Fruit fly (Drosophila melanogaster): Measurements from ENCODE around the gene AANATL3.

Gene AANATL3

DNA sequence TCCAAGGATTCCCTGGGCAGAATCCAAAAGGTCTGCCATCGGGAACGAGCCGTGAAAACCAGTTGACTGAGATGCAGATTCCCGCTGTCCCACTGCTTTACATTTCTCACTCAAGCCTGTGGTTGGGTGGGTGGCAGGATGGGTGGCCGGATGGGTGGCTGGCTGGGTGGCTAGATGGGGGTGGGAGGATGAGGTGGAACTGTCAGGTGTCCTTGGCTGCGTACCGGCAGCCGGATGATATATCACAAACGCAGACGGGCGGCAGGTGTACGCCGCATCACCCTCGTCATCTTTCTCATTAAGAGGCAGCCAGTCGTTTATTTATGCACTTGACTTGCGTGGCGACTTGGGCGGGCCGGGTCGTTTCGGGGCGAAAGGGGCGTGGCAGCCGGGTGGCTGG lies 5.5 kb downstream of the AANATL3 start:
- no peak for TF ChIP-seq CG17801 (GFP tag; optimal IDR thresholded peaks at IDR 0.05; ENCODE audit: partially characterized antibody)

dm6 chr2L:20017055-20017454 lies 8.6 kb downstream of the AANATL3 start, which contains the start of gene CG43861:
Gene CG43861, minus strand, starts transcription at chr2L:20017282.
- TF ChIP-seq CG17801 (GFP tag; optimal IDR thresholded peaks at IDR 0.05; ENCODE audit: partially characterized antibody) = no peak

DNA sequence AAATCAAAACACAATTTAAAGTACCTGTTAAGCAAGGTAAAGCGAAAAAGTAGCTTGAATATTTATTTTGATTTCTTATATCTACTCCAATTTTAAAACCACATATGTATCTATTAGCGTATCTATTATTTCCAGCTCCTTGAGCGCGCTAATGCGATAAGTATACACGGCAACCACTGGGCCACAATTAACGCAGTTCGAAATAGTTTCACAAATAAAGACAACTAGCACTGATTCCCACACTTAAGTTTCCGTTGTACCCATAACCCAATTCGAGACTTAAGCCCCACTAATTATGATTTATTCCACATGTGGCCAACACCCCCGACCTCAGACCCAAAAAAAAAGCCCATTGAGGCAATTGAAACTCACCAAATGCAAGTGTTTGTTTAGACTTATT lies 9.2 kb downstream of the AANATL3 start:
- no peak for TF ChIP-seq CG17801 (GFP tag; optimal IDR thresholded peaks at IDR 0.05; ENCODE audit: partially characterized antibody)

DNA sequence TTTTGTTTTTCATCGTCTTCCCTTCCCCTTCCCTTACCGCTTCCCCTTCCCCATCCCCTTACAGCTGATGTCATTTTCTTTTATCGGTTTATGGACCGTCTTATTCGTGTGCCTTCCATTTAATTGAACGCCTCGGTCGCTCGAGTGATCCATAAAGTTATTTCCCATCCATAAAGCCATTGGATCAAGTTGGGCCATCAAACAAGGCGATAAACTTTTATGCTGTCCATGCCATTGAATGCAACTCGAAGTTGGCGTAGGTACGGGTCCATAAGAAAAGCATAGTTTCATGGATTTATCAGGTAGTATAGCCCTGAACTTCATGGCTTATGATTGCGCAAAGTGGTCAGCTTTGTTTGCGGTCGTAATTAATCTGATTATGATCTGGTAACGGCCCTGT lies 20.5 kb downstream of the AANATL3 start:
- TF ChIP-seq CG17801 (GFP tag; optimal IDR thresholded peaks at IDR 0.05; ENCODE audit: partially characterized antibody) = no peak

DNA sequence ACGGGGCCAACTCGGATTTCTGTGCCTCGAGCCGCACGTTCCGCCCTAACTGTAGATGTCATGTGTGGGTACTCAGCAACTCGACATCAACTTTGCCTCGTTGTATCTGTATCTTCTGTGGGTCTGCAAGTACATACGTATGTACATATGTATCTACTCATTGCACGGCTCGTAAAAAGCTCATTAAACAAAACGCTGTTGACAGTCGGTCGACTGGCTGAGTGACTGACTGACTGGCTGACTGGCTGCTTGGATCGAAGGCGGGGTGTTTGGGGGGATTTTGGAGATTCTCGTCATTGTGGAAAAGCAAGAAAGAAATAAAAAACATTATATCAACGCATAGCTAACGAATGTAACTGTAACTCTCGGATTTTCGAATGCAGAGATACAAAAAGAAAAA lies 21.3 kb downstream of the AANATL3 start:
- TF ChIP-seq CG17801 (GFP tag; optimal IDR thresholded peaks at IDR 0.05; ENCODE audit: partially characterized antibody) = no peak

DNA sequence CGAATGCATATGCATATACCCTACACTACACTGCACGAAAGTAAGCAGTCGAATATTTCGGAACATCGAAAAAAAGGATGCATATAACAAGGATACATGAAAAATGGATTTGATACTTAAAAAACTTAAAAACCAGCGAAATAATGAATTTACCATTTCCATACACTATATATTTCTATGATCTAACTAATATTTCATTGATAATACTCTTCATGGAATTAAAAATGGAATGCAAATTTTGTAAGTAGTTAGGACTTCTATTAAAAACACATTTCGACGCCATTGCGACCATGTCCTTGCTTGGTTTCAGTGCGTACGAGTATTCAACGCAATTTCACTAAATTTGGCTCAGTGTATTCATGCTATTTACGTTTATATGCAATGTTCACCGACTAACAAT lies 23.5 kb downstream of the AANATL3 start:
- TF ChIP-seq CG17801 (GFP tag; optimal IDR thresholded peaks at IDR 0.05; ENCODE audit: partially characterized antibody) = no peak

dm6 chr2L:19998139-19998538 lies 27.5 kb downstream of the AANATL3 start:
- no peak for TF ChIP-seq CG17801 (GFP tag; optimal IDR thresholded peaks at IDR 0.05; ENCODE audit: partially characterized antibody)

DNA sequence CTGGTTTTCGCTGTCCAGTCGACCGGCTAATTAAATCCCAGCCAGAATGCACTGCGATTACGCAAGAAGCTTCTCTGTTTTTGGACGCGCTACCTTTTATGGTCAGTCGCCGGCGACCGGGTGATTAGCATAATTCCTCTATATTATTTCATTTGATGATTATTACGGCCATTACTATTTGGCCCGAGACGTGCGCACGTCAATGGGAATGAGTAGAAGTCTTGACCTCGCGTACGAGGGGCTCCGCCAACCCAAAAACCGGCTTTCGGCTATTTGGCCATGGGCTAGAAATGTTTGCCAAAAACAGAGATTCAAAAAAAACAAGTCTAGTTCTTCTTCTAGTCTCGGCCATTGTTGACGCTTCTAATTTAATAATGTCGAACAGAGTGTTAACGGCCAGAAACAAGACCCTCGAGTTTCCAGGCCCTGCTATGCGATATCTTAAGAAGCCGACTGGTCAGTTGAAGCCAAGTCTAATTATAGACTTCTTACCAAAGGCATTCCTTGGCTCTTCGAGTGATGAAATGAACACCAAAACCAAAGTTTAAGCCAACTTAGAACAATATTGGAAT lies 33.1 kb downstream of the AANATL3 start:
- no peak for TF ChIP-seq CG17801 (GFP tag; optimal IDR thresholded peaks at IDR 0.05; ENCODE audit: partially characterized antibody)

dm6 chr2L:19989658-19990362 lies 35.8 kb downstream of the AANATL3 start:
- TF ChIP-seq CG17801 (GFP tag; optimal IDR thresholded peaks at IDR 0.05; ENCODE audit: partially characterized antibody) = no peak

dm6 chr2L:19987875-19988665 lies 37.5 kb downstream of the AANATL3 start:
- no peak for TF ChIP-seq CG17801 (GFP tag; optimal IDR thresholded peaks at IDR 0.05; ENCODE audit: partially characterized antibody)
